Worm (Caenorhabditis elegans) whole organism, young adult: Measurements from ENCODE around the gene B0554.1.

Experiments used
- B0261.1 ChIP-seq: sonication (generic microtip); optimal IDR thresholded peaks from 2 replicates; lab custom pipeline; 2016; ENCODE audit warnings: mild to moderate bottlenecking, missing genetic modification characterization, moderate library complexity, missing compliant biosample characterization
- F49E8.2 ChIP-seq: sonication (generic microtip); optimal IDR thresholded peaks from 3 replicates; lab custom pipeline; 2017; ENCODE audit warnings: missing genetic modification characterization, mild to moderate bottlenecking, missing compliant biosample characterization, antibody characterized with exemption, moderate library complexity; ENCODE audit not compliant: insufficient read depth
- aptf-3 ChIP-seq: fragments of 200-800 bp; sonication (Bioruptor generic); IDR thresholded peaks from 2 replicates; pipeline ENCODE4 v1.3.6; 2022; ENCODE audit warnings: missing genetic modification characterization, missing compliant biosample characterization
- atf-7 ChIP-seq: sonication (generic microtip); optimal IDR thresholded peaks from 2 replicates; lab custom pipeline; 2017; ENCODE audit warnings: mild to moderate bottlenecking, missing genetic modification characterization, missing compliant biosample characterization
- hsf-1 ChIP-seq: fragments of 200-800 bp; sonication (Bioruptor generic); IDR thresholded peaks from 2 replicates; pipeline ENCODE4 v1.3.6; 2022; ENCODE audit warnings: missing genetic modification reagents, missing genetic modification characterization, missing compliant biosample characterization
- nfya-1 ChIP-seq: sonication (generic microtip); optimal IDR thresholded peaks from 2 replicates; lab custom pipeline; 2017; ENCODE audit warnings: antibody characterized with exemption, missing compliant biosample characterization, missing genetic modification characterization, borderline replicate concordance; ENCODE audit not compliant: insufficient read depth
- rpc-1 ChIP-seq, 2 experiments: fragments of 150-350 bp in 1 of 2; sonication (generic microtip) in 1 of 2; optimal IDR thresholded peaks; 2 replicates each; lab custom pipeline; 2014 to 2018; ENCODE audit warnings: missing biosample characterization in 1 of 2, missing genetic modification characterization in 1 of 2, missing genetic modification reagents in 1 of 2, missing genotype in 1 of 2
- ztf-28 ChIP-seq: fragments of 200-800 bp; sonication (Bioruptor generic); IDR thresholded peaks from 2 replicates; pipeline ENCODE4 v1.3.6; 2022; ENCODE audit warnings: missing genetic modification reagents, missing genetic modification characterization, missing compliant biosample characterization

DNA sequence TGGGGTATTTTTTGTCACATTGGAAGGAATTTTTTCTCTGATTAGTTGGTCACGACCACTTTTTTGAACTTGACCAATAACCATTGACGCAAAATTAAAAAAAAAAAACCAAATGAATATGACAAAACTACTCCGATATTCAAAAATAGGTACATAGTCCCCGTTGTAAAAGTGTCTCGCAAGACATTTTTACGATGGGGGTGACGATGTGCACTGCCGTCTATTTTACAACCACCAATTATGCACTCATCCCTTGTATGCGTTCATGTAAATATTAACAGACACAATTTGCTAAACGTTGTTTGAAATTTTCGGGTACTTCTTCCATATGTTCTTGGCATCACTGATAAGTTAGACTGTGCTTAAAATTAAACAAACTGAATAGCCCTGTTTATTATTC is 38.5 kb upstream of the B0554.1 start, which contains the start of gene scl-27:
- TF ChIP-seq aptf-3, result no peak
- no peak for TF ChIP-seq rpc-1 (optimal IDR thresholded peaks at IDR 0.05; lab: Kevin White, UChicago)
- TF ChIP-seq rpc-1 (tag; optimal IDR thresholded peaks at IDR 0.05; lab: Kevin White, UChicago), result no peak
- TF ChIP-seq hsf-1 (GFP tag; lab: Robert Waterston, UW), result no peak
- no peak for TF ChIP-seq atf-7 (tag; lab: Kevin White, UChicago)
- TF ChIP-seq nfya-1, result no peak
- no peak for TF ChIP-seq ztf-28
- no peak for TF ChIP-seq F49E8.2 (tag; lab: Kevin White, UChicago)
- TF ChIP-seq B0261.1 (tag; lab: Kevin White, UChicago), result no peak
